Worm (Caenorhabditis elegans) whole organism, L4/young adult: ENCODE results near the gene F18A12.7.

ENCODE experiments used
- W03F9.2 ChIP-seq: fragments of 150-350 bp; optimal IDR thresholded peaks from 2 replicates; lab custom pipeline; 2014; ENCODE audit warnings: missing biosample characterization, missing genetic modification characterization
- him-1 ChIP-seq: sonication (generic microtip); optimal IDR thresholded peaks from 2 replicates; lab custom pipeline; 2016; ENCODE audit warnings: missing genotype, missing genetic modification reagents, missing genetic modification characterization, missing compliant biosample characterization

DNA sequence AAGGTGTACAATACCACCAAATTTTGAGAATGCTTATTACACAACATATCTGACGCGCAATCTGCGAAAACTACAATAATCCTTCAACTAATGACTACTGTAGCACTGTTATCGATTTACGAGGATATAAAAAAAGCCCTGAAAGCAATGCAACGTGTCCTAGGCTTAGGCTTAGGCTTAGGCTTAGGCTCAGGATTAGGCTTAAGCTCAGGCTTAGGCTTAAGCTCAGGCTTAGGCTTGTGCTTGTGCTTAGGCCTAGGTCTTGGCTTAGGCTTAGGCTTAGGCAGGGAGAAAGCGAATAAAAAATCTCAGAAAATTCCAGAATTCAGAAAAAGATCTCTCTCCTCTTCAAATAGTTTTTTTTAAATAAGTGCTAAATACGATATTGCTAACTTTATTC, 44.9 kb upstream of the F18A12.7 start:
- no peak for TF ChIP-seq him-1 (tag; lab: Kevin White, UChicago)
- TF ChIP-seq W03F9.2 (tag; lab: Kevin White, UChicago): no peak
